Worm (Caenorhabditis elegans) whole organism, young adult: ENCODE data around the gene clec-85.

Source experiments
- B0019.2 ChIP-seq: fragments of 200-800 bp; sonication (Bioruptor generic); conservative IDR thresholded peaks from 2 replicates; pipeline ENCODE4 v1.3.6; 2022; ENCODE audit warnings: missing genetic modification reagents, missing genetic modification characterization, missing compliant biosample characterization
- D2030.7 ChIP-seq: fragments of 200-800 bp; sonication (Bioruptor generic); IDR thresholded peaks from 2 replicates; pipeline ENCODE4 v1.3.6; 2022; ENCODE audit warnings: missing genetic modification reagents, missing genetic modification characterization, missing compliant biosample characterization
- F23B12.7 ChIP-seq: sonication (generic microtip); optimal IDR thresholded peaks from 2 replicates; lab custom pipeline; 2017; ENCODE audit warnings: missing genetic modification characterization, mild to moderate bottlenecking, missing compliant biosample characterization, antibody characterized with exemption, moderate library complexity; ENCODE audit not compliant: insufficient read depth
- F33H1.4 ChIP-seq: fragments of 200-800 bp; sonication (Bioruptor generic); IDR thresholded peaks from 2 replicates; pipeline ENCODE4 v1.3.6; 2022; ENCODE audit warnings: missing genetic modification reagents, missing genetic modification characterization, missing compliant biosample characterization
- F37B4.10 ChIP-seq: fragments of 200-800 bp; sonication (Bioruptor generic); IDR thresholded peaks from 2 replicates; pipeline ENCODE4 v1.3.6; 2022; ENCODE audit warnings: missing genetic modification characterization, missing compliant biosample characterization
- F39B2.1 ChIP-seq: fragments of 200-800 bp; sonication (Bioruptor generic); IDR thresholded peaks from 2 replicates; pipeline ENCODE4 v1.3.6; 2022; ENCODE audit warnings: missing genetic modification reagents, missing genetic modification characterization, missing compliant biosample characterization
- F49E8.2 ChIP-seq: sonication (generic microtip); optimal IDR thresholded peaks from 3 replicates; lab custom pipeline; 2017; ENCODE audit warnings: missing genetic modification characterization, mild to moderate bottlenecking, missing compliant biosample characterization, antibody characterized with exemption, moderate library complexity; ENCODE audit not compliant: insufficient read depth
- F52B5.7 ChIP-seq: sonication (generic microtip); optimal IDR thresholded peaks from 2 replicates; lab custom pipeline; 2016; ENCODE audit warnings: mild to moderate bottlenecking, missing genetic modification characterization, missing compliant biosample characterization
- F57A8.1 ChIP-seq: fragments of 200-800 bp; sonication (Bioruptor generic); optimal IDR thresholded peaks from 2 replicates; lab custom pipeline; 2018; ENCODE audit warnings: mild to moderate bottlenecking, missing genetic modification characterization, moderate library complexity, missing compliant biosample characterization
- Y53F4B.3 ChIP-seq: fragments of 200-800 bp; sonication (Bioruptor generic); IDR thresholded peaks from 2 replicates; pipeline ENCODE4 v1.3.6; 2022; ENCODE audit warnings: missing genetic modification reagents, missing genetic modification characterization, missing compliant biosample characterization
- ZK185.1 ChIP-seq: sonication (generic microtip); optimal IDR thresholded peaks from 2 replicates; lab custom pipeline; 2016; ENCODE audit warnings: mild to moderate bottlenecking, missing genetic modification characterization, missing compliant biosample characterization; ENCODE audit not compliant: poor library complexity, severe bottlenecking
- akir-1 ChIP-seq: fragments of 200-800 bp; sonication (Bioruptor generic); optimal IDR thresholded peaks from 2 replicates; lab custom pipeline; 2018; ENCODE audit warnings: mild to moderate bottlenecking, missing genetic modification characterization, moderate library complexity, missing compliant biosample characterization
- aptf-3 ChIP-seq: fragments of 200-800 bp; sonication (Bioruptor generic); IDR thresholded peaks from 2 replicates; pipeline ENCODE4 v1.3.6; 2022; ENCODE audit warnings: missing genetic modification characterization, missing compliant biosample characterization
- attf-3 ChIP-seq: fragments of 200-800 bp; sonication (Bioruptor generic); conservative IDR thresholded peaks from 2 replicates; pipeline ENCODE4 v1.3.6; 2022; ENCODE audit warnings: missing genetic modification reagents, missing genetic modification characterization, missing compliant biosample characterization
- bed-1 ChIP-seq: fragments of 200-800 bp; sonication (Bioruptor generic); IDR thresholded peaks from 2 replicates; pipeline ENCODE4 v1.3.6; 2022; ENCODE audit warnings: missing genetic modification reagents, missing genetic modification characterization, missing compliant biosample characterization
- ccch-3 ChIP-seq: fragments of 200-800 bp; sonication (Bioruptor generic); optimal IDR thresholded peaks from 2 replicates; lab custom pipeline; 2018; ENCODE audit warnings: mild to moderate bottlenecking, missing genetic modification characterization, missing compliant biosample characterization
- cebp-1 ChIP-seq, 2 experiments: fragments of 200-800 bp in 1 of 2; sonication (Bioruptor generic) in 1 of 2; sonication (generic microtip) in 1 of 2; IDR thresholded peaks in 1 of 2; optimal IDR thresholded peaks in 1 of 2; 2 replicates each; pipeline versions ENCODE4 v1.3.6 to Lab custom; 2017 to 2022; ENCODE audit warnings: missing compliant biosample characterization in 2 of 2, missing genetic modification characterization in 2 of 2, mild to moderate bottlenecking in 1 of 2, missing genetic modification reagents in 1 of 2, moderate library complexity in 1 of 2
- cebp-2 ChIP-seq: fragments of 200-800 bp; sonication (Bioruptor generic); IDR thresholded peaks from 2 replicates; pipeline ENCODE4 v1.3.6; 2022; ENCODE audit warnings: missing genetic modification characterization, missing compliant biosample characterization
- ceh-91 ChIP-seq: fragments of 200-800 bp; sonication (Bioruptor generic); IDR thresholded peaks from 2 replicates; pipeline ENCODE4 v1.3.6; 2022; ENCODE audit warnings: missing genetic modification reagents, missing genetic modification characterization, missing compliant biosample characterization
- die-1 ChIP-seq: sonication (generic microtip); optimal IDR thresholded peaks from 2 replicates; lab custom pipeline; 2016; ENCODE audit warnings: missing genotype, mild to moderate bottlenecking, missing genetic modification characterization, missing compliant biosample characterization
- efl-1 ChIP-seq: fragments of 150-350 bp; optimal IDR thresholded peaks from 2 replicates; lab custom pipeline; 2014; ENCODE audit warnings: missing biosample characterization, missing genetic modification reagents, missing genetic modification characterization
- egrh-3 ChIP-seq: fragments of 200-800 bp; sonication (Bioruptor generic); IDR thresholded peaks from 2 replicates; pipeline ENCODE4 v1.3.6; 2022; ENCODE audit warnings: missing genetic modification reagents, missing genetic modification characterization, missing compliant biosample characterization
- fkh-3 ChIP-seq: sonication (generic microtip); optimal IDR thresholded peaks from 2 replicates; lab custom pipeline; 2016; ENCODE audit warnings: mild to moderate bottlenecking, missing genetic modification characterization, missing compliant biosample characterization
- hrde-1 ChIP-seq: sonication (generic microtip); optimal IDR thresholded peaks from 2 replicates; lab custom pipeline; 2016; ENCODE audit warnings: missing genetic modification characterization, mild to moderate bottlenecking, missing compliant biosample characterization, moderate library complexity, missing genotype, missing genetic modification reagents, borderline replicate concordance
- let-607 ChIP-seq, 2 experiments: fragments of 200-800 bp in 1 of 2; sonication (Bioruptor generic) in 1 of 2; sonication (generic microtip) in 1 of 2; optimal IDR thresholded peaks; 2 replicates each; lab custom pipeline; 2016 to 2018; ENCODE audit warnings: mild to moderate bottlenecking in 2 of 2, missing compliant biosample characterization in 2 of 2, missing genetic modification characterization in 2 of 2, moderate library complexity in 2 of 2, missing genotype in 1 of 2
- lin-54 ChIP-seq: fragments of 200-800 bp; sonication (Bioruptor generic); optimal IDR thresholded peaks from 2 replicates; lab custom pipeline; 2018; ENCODE audit warnings: mild to moderate bottlenecking, missing genetic modification characterization, missing compliant biosample characterization
- lir-1 ChIP-seq: fragments of 200-800 bp; sonication (Bioruptor generic); conservative IDR thresholded peaks from 2 replicates; pipeline ENCODE4 v1.3.6; 2022; ENCODE audit warnings: missing genetic modification reagents, missing genetic modification characterization, missing compliant biosample characterization
- madf-6 ChIP-seq: fragments of 200-800 bp; sonication (Bioruptor generic); IDR thresholded peaks from 2 replicates; pipeline ENCODE4 v1.3.6; 2022; ENCODE audit warnings: missing genetic modification reagents, missing genetic modification characterization, missing compliant biosample characterization
- madf-8 ChIP-seq: fragments of 200-800 bp; sonication (Bioruptor generic); conservative IDR thresholded peaks from 2 replicates; pipeline ENCODE4 v1.3.6; 2022; ENCODE audit warnings: missing genetic modification reagents, missing genetic modification characterization, missing compliant biosample characterization
- mel-28 ChIP-seq: sonication (generic microtip); optimal IDR thresholded peaks from 2 replicates; lab custom pipeline; 2016; ENCODE audit warnings: borderline replicate concordance, mild to moderate bottlenecking, missing genetic modification characterization, missing compliant biosample characterization
- nfya-2 ChIP-seq: fragments of 200-800 bp; sonication (Bioruptor generic); IDR thresholded peaks from 2 replicates; pipeline ENCODE4 v1.3.6; 2022; ENCODE audit warnings: missing genetic modification reagents, missing genetic modification characterization, missing compliant biosample characterization
- nhr-120 ChIP-seq: fragments of 200-800 bp; sonication (Bioruptor generic); IDR thresholded peaks from 2 replicates; pipeline ENCODE4 v1.3.6; 2022; ENCODE audit warnings: missing genetic modification characterization, missing compliant biosample characterization
- nhr-80 ChIP-seq: sonication (generic microtip); optimal IDR thresholded peaks from 2 replicates; lab custom pipeline; 2016; ENCODE audit warnings: missing genetic modification characterization, missing compliant biosample characterization
- sea-2 ChIP-seq: fragments of 200-800 bp; sonication (Bioruptor generic); IDR thresholded peaks from 2 replicates; pipeline ENCODE4 v1.3.6; 2022; ENCODE audit warnings: missing genetic modification characterization, missing compliant biosample characterization
- snpc-1.3 ChIP-seq: sonication (generic microtip); optimal IDR thresholded peaks from 2 replicates; lab custom pipeline; 2017; ENCODE audit warnings: missing genetic modification characterization, mild to moderate bottlenecking, missing compliant biosample characterization, antibody characterized with exemption, moderate library complexity, missing genotype, missing genetic modification reagents; ENCODE audit not compliant: insufficient read depth
- somi-1 ChIP-seq: fragments of 200-800 bp; sonication (Bioruptor generic); optimal IDR thresholded peaks from 2 replicates; lab custom pipeline; 2018; ENCODE audit warnings: mild to moderate bottlenecking, missing genetic modification characterization, missing compliant biosample characterization
- sptf-2 ChIP-seq: fragments of 200-800 bp; sonication (Bioruptor generic); optimal IDR thresholded peaks from 2 replicates; lab custom pipeline; 2018; ENCODE audit warnings: mild to moderate bottlenecking, missing genetic modification characterization, missing compliant biosample characterization
- tbp1 ChIP-seq: fragments of 200-800 bp; sonication (Bioruptor generic); optimal IDR thresholded peaks from 2 replicates; lab custom pipeline; 2018; ENCODE audit warnings: mild to moderate bottlenecking, missing genetic modification characterization, missing compliant biosample characterization
- unc-130 ChIP-seq: sonication (generic microtip); optimal IDR thresholded peaks from 2 replicates; lab custom pipeline; 2016; ENCODE audit warnings: missing genetic modification reagents, missing genetic modification characterization, missing compliant biosample characterization
- unc-62 ChIP-seq: fragments of 150-350 bp; optimal IDR thresholded peaks from 2 replicates; lab custom pipeline; 2014; ENCODE audit warnings: missing biosample characterization, missing genetic modification reagents, missing genetic modification characterization
- xnd-1 ChIP-seq: sonication (generic microtip); optimal IDR thresholded peaks from 2 replicates; lab custom pipeline; 2016; ENCODE audit warnings: missing genotype, missing genetic modification reagents, missing genetic modification characterization, missing compliant biosample characterization
- zfh-2 ChIP-seq: fragments of 200-800 bp; sonication (Bioruptor generic); conservative IDR thresholded peaks from 2 replicates; pipeline ENCODE4 v1.3.6; 2022; ENCODE audit warnings: missing genetic modification reagents, missing genetic modification characterization, missing compliant biosample characterization
- zim-3 ChIP-seq: sonication (generic microtip); optimal IDR thresholded peaks from 2 replicates; lab custom pipeline; 2017; ENCODE audit warnings: mild to moderate bottlenecking, missing genetic modification characterization, moderate library complexity, missing compliant biosample characterization
- ztf-18 ChIP-seq: sonication (generic microtip); optimal IDR thresholded peaks from 2 replicates; lab custom pipeline; 2016; ENCODE audit warnings: missing genotype, mild to moderate bottlenecking, missing genetic modification characterization, missing compliant biosample characterization
- ztf-28 ChIP-seq: fragments of 200-800 bp; sonication (Bioruptor generic); IDR thresholded peaks from 2 replicates; pipeline ENCODE4 v1.3.6; 2022; ENCODE audit warnings: missing genetic modification reagents, missing genetic modification characterization, missing compliant biosample characterization
- ztf-3 ChIP-seq: fragments of 200-800 bp; sonication (Bioruptor generic); optimal IDR thresholded peaks from 2 replicates; lab custom pipeline; 2018; ENCODE audit warnings: mild to moderate bottlenecking, missing genetic modification characterization, missing compliant biosample characterization

Gene clec-85

ce11 chrIV:2892787-2893485, 42.2 kb downstream of the clec-85 start (continued):
- peak; percentile 83 to 84 for TF ChIP-seq let-607 (tag; optimal IDR thresholded peaks at IDR 0.05; lab: Kevin White, UChicago)
- TF ChIP-seq snpc-1.3 (tag; lab: Kevin White, UChicago) = no peak
- peak; percentile 28 for TF ChIP-seq F49E8.2 (tag; lab: Kevin White, UChicago)
- no peak for TF ChIP-seq somi-1 (GFP tag; lab: Kevin White, UChicago)
- TF ChIP-seq F39B2.1 (GFP tag; lab: Robert Waterston, UW) = no peak
- no peak for TF ChIP-seq aptf-3
- TF ChIP-seq cebp-2 (GFP tag; lab: Robert Waterston, UW) = no peak
- no peak for TF ChIP-seq F52B5.7 (tag; lab: Kevin White, UChicago)
- TF ChIP-seq egrh-3 (GFP tag; lab: Robert Waterston, UW) = no peak
- TF ChIP-seq unc-130 = no peak
- TF ChIP-seq madf-8 = no peak
- no peak for TF ChIP-seq akir-1
- TF ChIP-seq hrde-1 (tag; lab: Kevin White, UChicago) = no peak

- TF ChIP-seq Y53F4B.3 (no peak), cebp-1 (GFP tag; IDR thresholded peaks at IDR 0.05; lab: Robert Waterston, UW) (no peak), cebp-1 (tag; optimal IDR thresholded peaks at IDR 0.05; lab: Kevin White, UChicago) (no peak), F23B12.7 (tag; lab: Kevin White, UChicago) (no peak), lin-54 (no peak), nfya-2 (GFP tag; lab: Robert Waterston, UW) (no peak), fkh-3 (no peak), F37B4.10 (GFP tag; lab: Robert Waterston, UW) (no peak), ccch-3 (no peak), ztf-3 (GFP tag; lab: Kevin White, UChicago) (no peak), D2030.7 (GFP tag; lab: Robert Waterston, UW) (peak; percentile 62), ztf-18 (no peak), nhr-120 (GFP tag; lab: Robert Waterston, UW) (no peak), B0019.2 (GFP tag; lab: Robert Waterston, UW) (no peak), xnd-1 (tag; lab: Kevin White, UChicago) (peak; percentile 3), F33H1.4 (GFP tag; lab: Robert Waterston, UW) (peak; percentile 84), sptf-2 (no peak), attf-3 (GFP tag; lab: Robert Waterston, UW) (no peak), somi-1 (GFP tag; lab: Kevin White, UChicago) (no peak), bed-1 (GFP tag; lab: Robert Waterston, UW) (no peak), mel-28 (tag; lab: Kevin White, UChicago) (no peak), die-1 (tag; lab: Kevin White, UChicago) (no peak), sea-2 (GFP tag; lab: Robert Waterston, UW) (no peak), zfh-2 (GFP tag; lab: Robert Waterston, UW) (no peak), ztf-28 (GFP tag; lab: Robert Waterston, UW) (no peak), lir-1 (GFP tag; lab: Robert Waterston, UW) (no peak), ceh-91 (GFP tag; lab: Robert Waterston, UW) (0 out of 2 replicates have a peak, but pooled peaks have one; percentile 27), tbp1 (GFP tag; lab: Kevin White, UChicago) (no peak), unc-62 (GFP tag; lab: Kevin White, UChicago) (no peak), nhr-80 (tag; lab: Kevin White, UChicago) (no peak), efl-1 (GFP tag; lab: Kevin White, UChicago) (peak; percentile 18), zim-3 (tag; lab: Kevin White, UChicago) (no peak), F39B2.1 (GFP tag; lab: Robert Waterston, UW) (no peak), ZK185.1 (no peak), F57A8.1 (no peak), madf-6 (peak; percentile 75)
Observed at ce11 chrIV:2893486-2893842, 42.8 kb downstream of the clec-85 start.
